Fruit fly (Drosophila melanogaster) whole organism, embryonic: Measurements from ENCODE around the gene CG9044.

Source experiments
- CG12104 ChIP-seq: fragments of 200-800 bp; sonication (Bioruptor generic); optimal IDR thresholded peaks from 3 replicates; lab custom pipeline; 2016; ENCODE audit warnings: missing biosample characterization, missing genetic modification characterization
- CG12299 ChIP-seq: fragments of 200-800 bp; sonication (Bioruptor generic); optimal IDR thresholded peaks from 2 replicates; lab custom pipeline; 2018; ENCODE audit warnings: missing biosample characterization, mild to moderate bottlenecking, missing genetic modification characterization
- CG12391 ChIP-seq: fragments of 200-800 bp; sonication (Bioruptor generic); optimal IDR thresholded peaks from 3 replicates; lab custom pipeline; 2018; ENCODE audit warnings: missing biosample characterization, mild to moderate bottlenecking, missing genetic modification characterization, moderate library complexity
- CG15479 ChIP-seq: fragments of 200-800 bp; sonication (Bioruptor generic); optimal IDR thresholded peaks from 3 replicates; lab custom pipeline; 2019; ENCODE audit warnings: missing biosample characterization, mild to moderate bottlenecking, missing genetic modification characterization, moderate library complexity
- CG17829 ChIP-seq: fragments of 200-800 bp; optimal IDR thresholded peaks from 2 replicates; lab custom pipeline; 2019; ENCODE audit warnings: missing biosample characterization, mild to moderate bottlenecking, missing genetic modification characterization, moderate library complexity
- CG2678 ChIP-seq: fragments of 200-800 bp; sonication (Bioruptor generic); optimal IDR thresholded peaks from 3 replicates; lab custom pipeline; 2019; ENCODE audit warnings: missing biosample characterization, mild to moderate bottlenecking, missing genetic modification characterization, moderate library complexity
- CG2712 ChIP-seq: fragments of 200-800 bp; optimal IDR thresholded peaks from 3 replicates; lab custom pipeline; 2019; ENCODE audit warnings: missing biosample characterization, mild to moderate bottlenecking, missing genetic modification characterization, moderate library complexity
- CG2889 ChIP-seq: fragments of 200-800 bp; sonication (Bioruptor generic); IDR thresholded peaks from 3 replicates; pipeline ENCODE4 v1.3.6; 2022; ENCODE audit warnings: missing biosample characterization, missing genetic modification characterization
- CG30020 ChIP-seq: fragments of 200-800 bp; optimal IDR thresholded peaks from 2 replicates; lab custom pipeline; 2019; ENCODE audit warnings: missing biosample characterization, mild to moderate bottlenecking, missing genetic modification characterization, moderate library complexity
- CG31365 ChIP-seq: fragments of 200-800 bp; sonication (Bioruptor generic); optimal IDR thresholded peaks from 2 replicates; lab custom pipeline; 2018; ENCODE audit warnings: missing biosample characterization, mild to moderate bottlenecking, missing genetic modification characterization
- CG3726 ChIP-seq: fragments of 200-800 bp; sonication (Bioruptor generic); IDR thresholded peaks from 3 replicates; pipeline ENCODE4, ENCODE4 v1.3.6; 2022; ENCODE audit warnings: missing biosample characterization, missing genetic modification characterization
- CG4282 ChIP-seq: fragments of 200-800 bp; sonication (Bioruptor generic); optimal IDR thresholded peaks from 2 replicates; lab custom pipeline; 2016; ENCODE audit warnings: missing biosample characterization, missing genetic modification characterization
- CG6254 ChIP-seq: fragments of 200-800 bp; sonication (Bioruptor generic); optimal IDR thresholded peaks from 3 replicates; lab custom pipeline; 2017; ENCODE audit warnings: mild to moderate bottlenecking, missing biosample characterization, missing genetic modification reagents, missing genetic modification characterization
- CG7987 ChIP-seq: fragments of 200-800 bp; sonication (Bioruptor generic); optimal IDR thresholded peaks from 2 replicates; lab custom pipeline; 2018; ENCODE audit warnings: missing biosample characterization, mild to moderate bottlenecking, missing genetic modification characterization, moderate library complexity
- CG8290 ChIP-seq, 3 experiments: fragments of 200-800 bp; sonication (Bioruptor generic); optimal IDR thresholded peaks; 2 replicates each; lab custom pipeline; 2016 to 2019; ENCODE audit warnings: missing biosample characterization in 3 of 3, missing genetic modification characterization in 3 of 3, mild to moderate bottlenecking in 2 of 3, moderate library complexity in 1 of 3
- Camta ChIP-seq: fragments of 200-800 bp; sonication (Bioruptor generic); optimal IDR thresholded peaks from 2 replicates; lab custom pipeline; 2016; ENCODE audit warnings: missing biosample characterization, missing genetic modification characterization
- Dbx ChIP-seq: fragments of 200-800 bp; sonication (Bioruptor generic); IDR thresholded peaks from 3 replicates; pipeline ENCODE4 v1.3.6; 2022; ENCODE audit warnings: missing biosample characterization, missing genetic modification characterization
- E2f1 ChIP-seq: fragments of 200-800 bp; sonication (Bioruptor generic); IDR thresholded peaks from 2 replicates; pipeline ENCODE4 v1.3.6; 2022; ENCODE audit warnings: missing biosample characterization, missing genetic modification characterization
- ERR ChIP-seq: fragments of 200-800 bp; sonication (Bioruptor generic); optimal IDR thresholded peaks from 2 replicates; lab custom pipeline; 2016; ENCODE audit warnings: missing biosample characterization, missing genetic modification characterization
- Eip74EF ChIP-seq, 2 experiments: fragments of 200-800 bp in 1 of 2; fragments of >200 bp in 1 of 2; sonication (Bioruptor generic) in 1 of 2; optimal IDR thresholded peaks; 2 replicates each; lab custom pipeline; 2017 to 2019; ENCODE audit warnings: missing biosample characterization in 2 of 2, missing genetic modification characterization in 2 of 2, mild to moderate bottlenecking in 1 of 2, moderate library complexity in 1 of 2
- HmgD ChIP-seq: fragments of 200-800 bp; sonication (Bioruptor generic); optimal IDR thresholded peaks from 3 replicates; lab custom pipeline; 2016; ENCODE audit warnings: missing biosample characterization, missing genetic modification characterization
- Hmx ChIP-seq: fragments of 200-800 bp; sonication (Bioruptor generic); optimal IDR thresholded peaks from 2 replicates; lab custom pipeline; 2016; ENCODE audit warnings: missing biosample characterization, missing genetic modification characterization
- Six4 ChIP-seq: fragments of 200-800 bp; sonication (Bioruptor generic); optimal IDR thresholded peaks from 2 replicates; lab custom pipeline; 2016; ENCODE audit warnings: missing biosample characterization, missing genetic modification characterization
- Tbp ChIP-seq: fragments of >200 bp; optimal IDR thresholded peaks from 2 replicates; lab custom pipeline; 2018; ENCODE audit warnings: missing biosample characterization, missing genetic modification characterization
- bcd ChIP-seq: fragments of 200-800 bp; sonication (Bioruptor generic); optimal IDR thresholded peaks from 2 replicates; lab custom pipeline; 2017; ENCODE audit warnings: missing biosample characterization, mild to moderate bottlenecking, missing genetic modification characterization
- btn ChIP-seq: fragments of 200-800 bp; sonication (Bioruptor generic); optimal IDR thresholded peaks from 2 replicates; lab custom pipeline; 2016; ENCODE audit warnings: missing biosample characterization, missing genetic modification characterization
- cas ChIP-seq: fragments of 200-800 bp; sonication (Bioruptor generic); IDR thresholded peaks from 2 replicates; pipeline ENCODE4 v1.3.6; 2022; ENCODE audit warnings: missing biosample characterization, missing genetic modification characterization
- chinmo ChIP-seq: fragments of 200-800 bp; sonication (Bioruptor generic); IDR thresholded peaks from 4 replicates; pipeline ENCODE4 v1.3.6; 2022; ENCODE audit warnings: missing biosample characterization, missing genetic modification characterization; ENCODE audit not compliant: partially characterized antibody
- chn ChIP-seq: fragments of 200-800 bp; sonication (Bioruptor generic); optimal IDR thresholded peaks from 2 replicates; lab custom pipeline; 2016; ENCODE audit warnings: missing biosample characterization, missing genetic modification characterization
- cwo ChIP-seq: fragments of 200-800 bp; sonication (Bioruptor generic); optimal IDR thresholded peaks from 3 replicates; lab custom pipeline; 2017; ENCODE audit warnings: missing biosample characterization, missing genetic modification characterization, mild to moderate bottlenecking, moderate library complexity, missing genetic modification reagents
- dati ChIP-seq: fragments of 200-800 bp; sonication (Bioruptor generic); IDR thresholded peaks from 2 replicates; pipeline ENCODE4 v1.3.6; 2022; ENCODE audit warnings: missing biosample characterization, missing genetic modification characterization
- grau ChIP-seq: fragments of 200-800 bp; optimal IDR thresholded peaks from 3 replicates; lab custom pipeline; 2019; ENCODE audit warnings: missing biosample characterization, mild to moderate bottlenecking, missing genetic modification characterization, moderate library complexity
- gro ChIP-seq: fragments of 200-800 bp; sonication (Bioruptor generic); optimal IDR thresholded peaks from 2 replicates; lab custom pipeline; 2016; ENCODE audit warnings: missing biosample characterization, missing genetic modification characterization
- ham ChIP-seq: fragments of 200-800 bp; sonication (Bioruptor generic); IDR thresholded peaks from 2 replicates; pipeline ENCODE4 v1.3.6; 2022; ENCODE audit warnings: missing biosample characterization, missing genetic modification characterization
- insv ChIP-seq, 2 experiments: fragments of 200-800 bp; sonication (Bioruptor generic); optimal IDR thresholded peaks; 3 replicates each; lab custom pipeline; 2016 to 2018; ENCODE audit warnings: missing biosample characterization in 2 of 2, missing genetic modification characterization in 2 of 2
- jumu ChIP-seq: fragments of 200-800 bp; sonication (Bioruptor generic); optimal IDR thresholded peaks from 3 replicates; lab custom pipeline; 2016; ENCODE audit warnings: missing biosample characterization, missing genetic modification characterization
- lola ChIP-seq, 3 experiments: fragments of >200 bp in 2 of 3; fragments of 200-800 bp in 1 of 3; sonication (Bioruptor generic) in 1 of 3; optimal IDR thresholded peaks; 2 replicates each; lab custom pipeline; 2017 to 2019; ENCODE audit warnings: missing biosample characterization in 3 of 3, missing genetic modification characterization in 3 of 3, mild to moderate bottlenecking in 1 of 3, moderate library complexity in 1 of 3
- mirr ChIP-seq: fragments of 200-800 bp; sonication (Bioruptor generic); optimal IDR thresholded peaks from 3 replicates; lab custom pipeline; 2018; ENCODE audit warnings: missing biosample characterization, mild to moderate bottlenecking, missing genetic modification characterization
- nom ChIP-seq: fragments of 200-800 bp; sonication (Bioruptor generic); optimal IDR thresholded peaks from 2 replicates; lab custom pipeline; 2017; ENCODE audit warnings: missing biosample characterization, missing genetic modification characterization, mild to moderate bottlenecking, moderate library complexity, missing genetic modification reagents
- onecut ChIP-seq: fragments of 200-800 bp; sonication (Bioruptor generic); IDR thresholded peaks from 2 replicates; pipeline ENCODE4 v1.3.6; 2022; ENCODE audit warnings: missing biosample characterization, missing genetic modification characterization
- pnt ChIP-seq: fragments of 200-800 bp; sonication (Bioruptor generic); optimal IDR thresholded peaks from 3 replicates; lab custom pipeline; 2016; ENCODE audit warnings: missing biosample characterization, missing genetic modification characterization
- seq ChIP-seq: fragments of 200-800 bp; sonication (Bioruptor generic); IDR thresholded peaks from 2 replicates; pipeline ENCODE4 v1.3.6; 2022; ENCODE audit warnings: missing biosample characterization, missing genetic modification characterization
- sob ChIP-seq: fragments of 200-800 bp; sonication (Bioruptor generic); IDR thresholded peaks from 2 replicates; pipeline ENCODE4 v1.3.6; 2022; ENCODE audit warnings: missing biosample characterization, missing genetic modification characterization
- tio ChIP-seq: fragments of 200-800 bp; sonication (Bioruptor generic); optimal IDR thresholded peaks from 2 replicates; lab custom pipeline; 2017; ENCODE audit warnings: missing biosample characterization, missing genetic modification characterization, inconsistent platforms
- trh ChIP-seq: fragments of 200-800 bp; sonication (Bioruptor generic); optimal IDR thresholded peaks from 2 replicates; lab custom pipeline; 2016; ENCODE audit warnings: missing biosample characterization, missing genetic modification characterization
- twi ChIP-seq: fragments of 200-800 bp; optimal IDR thresholded peaks from 2 replicates; lab custom pipeline; 2019; ENCODE audit warnings: missing biosample characterization, mild to moderate bottlenecking, missing genetic modification characterization, moderate library complexity
- unc-4 ChIP-seq: fragments of 200-800 bp; sonication (Bioruptor generic); IDR thresholded peaks from 2 replicates; pipeline ENCODE4 v1.3.6; 2022; ENCODE audit warnings: missing biosample characterization, missing genetic modification characterization; ENCODE audit not compliant: partially characterized antibody
- usp ChIP-seq: fragments of >200 bp; optimal IDR thresholded peaks from 2 replicates; lab custom pipeline; 2017; ENCODE audit warnings: missing biosample characterization, missing genetic modification characterization

The CG9044 gene

dm6 chr2L:5945651-5946547 lies 3.4 kb upstream of the CG9044 start (continued):
- TF ChIP-seq CG8290 (GFP tag; optimal IDR thresholded peaks at IDR 0.05; lab: Kevin White, UChicago), result no peak
- peak in 1 of 2 experiments; percentile 54 for TF ChIP-seq CG8290 (tag; optimal IDR thresholded peaks at IDR 0.05; lab: Kevin White, UChicago)
- TF ChIP-seq CG15479 (GFP tag; lab: Kevin White, UChicago), result no peak
- TF ChIP-seq CG4282 (GFP tag; lab: Kevin White, UChicago), result no peak
- TF ChIP-seq CG7987 (GFP tag; lab: Kevin White, UChicago), result peak; percentile 74
- TF ChIP-seq Six4, result no peak
- peak; percentile 62; the same call in 2 of the 3 replicates for TF ChIP-seq Dbx (GFP tag; lab: Robert Waterston, UW)
- TF ChIP-seq seq, result no peak
- no peak for TF ChIP-seq CG3726 (GFP tag; lab: Robert Waterston, UW)
- TF ChIP-seq Hmx (GFP tag; lab: Kevin White, UChicago), result no peak
- TF ChIP-seq cwo (GFP tag; lab: Kevin White, UChicago), result peak; percentile 95
- TF ChIP-seq ham (GFP tag; lab: Robert Waterston, UW), result no peak
- TF ChIP-seq ERR (GFP tag; lab: Kevin White, UChicago), result peak; percentile 94
- TF ChIP-seq trh (GFP tag; lab: Kevin White, UChicago), result no peak
- no peak for TF ChIP-seq chn (GFP tag; lab: Kevin White, UChicago)
- no peak for TF ChIP-seq grau (tag; lab: Kevin White, UChicago)
- TF ChIP-seq btn (GFP tag; lab: Kevin White, UChicago), result no peak
- peak; percentile 75; the same call in 3 of the 4 replicates for TF ChIP-seq chinmo (GFP tag; lab: Robert Waterston, UW)
- no peak for TF ChIP-seq cas (GFP tag; lab: Robert Waterston, UW)
- no peak for TF ChIP-seq CG2712
- no peak for TF ChIP-seq twi (tag; lab: Kevin White, UChicago)

- TF ChIP-seq CG2889 (GFP tag; lab: Robert Waterston, UW), result no peak
- no peak for TF ChIP-seq grau (tag; lab: Kevin White, UChicago)
- TF ChIP-seq gro, result no peak
- no peak for TF ChIP-seq lola (GFP tag; optimal IDR thresholded peaks at IDR 0.05; lab: Kevin White, UChicago)
- no peak for TF ChIP-seq usp (GFP tag; lab: Kevin White, UChicago)
- no peak for TF ChIP-seq CG12299
- TF ChIP-seq E2f1, result no peak
- no peak for TF ChIP-seq Tbp
- no peak for TF ChIP-seq tio
- TF ChIP-seq CG6254 (GFP tag; lab: Kevin White, UChicago), result no peak
- TF ChIP-seq bcd (GFP tag; lab: Kevin White, UChicago), result no peak
- no peak for TF ChIP-seq sob (GFP tag; lab: Robert Waterston, UW)
- no peak for TF ChIP-seq CG31365
Observed at dm6 chr2L:5946728-5947127, 2.5 kb upstream of the CG9044 start.

- no peak for TF ChIP-seq CG12104 (GFP tag; lab: Kevin White, UChicago)
- TF ChIP-seq nom (GFP tag; lab: Kevin White, UChicago), result no peak
- no peak for TF ChIP-seq HmgD
- TF ChIP-seq CG2678 (tag; lab: Kevin White, UChicago), result no peak
- TF ChIP-seq onecut (GFP tag; lab: Robert Waterston, UW), result no peak
- TF ChIP-seq jumu (GFP tag; lab: Kevin White, UChicago), result no peak
- no peak for TF ChIP-seq insv (GFP tag; optimal IDR thresholded peaks at IDR 0.05; lab: Kevin White, UChicago)
- no peak for TF ChIP-seq Camta (GFP tag; lab: Kevin White, UChicago)
- TF ChIP-seq CG12391 (tag; lab: Kevin White, UChicago), result no peak
- no peak for TF ChIP-seq pnt
- TF ChIP-seq dati, result no peak
- TF ChIP-seq Eip74EF (GFP tag; optimal IDR thresholded peaks at IDR 0.05; lab: Kevin White, UChicago), result no peak
- TF ChIP-seq unc-4 (GFP tag; lab: Robert Waterston, UW), result no peak
- TF ChIP-seq mirr, result no peak
- no peak for TF ChIP-seq CG17829 (tag; lab: Kevin White, UChicago)
- TF ChIP-seq CG30020 (tag; lab: Kevin White, UChicago), result no peak
Observed at dm6 chr2L:5947504-5947903, 1.7 kb upstream of the CG9044 start.
